Worm (Caenorhabditis elegans) whole organism, L1 larva: ENCODE measurements around the gene pfd-2.

ENCODE experiments used
- F16B12.6 ChIP-seq: fragments of 150-350 bp; optimal IDR thresholded peaks from 2 replicates; lab custom pipeline; 2014; ENCODE audit warnings: missing biosample characterization, missing genetic modification characterization
- alr-1 ChIP-seq: fragments of 200-800 bp; sonication (Bioruptor generic); optimal IDR thresholded peaks from 2 replicates; lab custom pipeline; 2018; ENCODE audit warnings: borderline replicate concordance, mild to moderate bottlenecking, missing genetic modification characterization, missing compliant biosample characterization
- aly-2 ChIP-seq: fragments of 150-350 bp; optimal IDR thresholded peaks from 2 replicates; lab custom pipeline; 2014; ENCODE audit warnings: missing biosample characterization, missing genetic modification characterization
- blmp-1 ChIP-seq: fragments of 150-350 bp; optimal IDR thresholded peaks from 2 replicates; lab custom pipeline; 2014; ENCODE audit warnings: missing biosample characterization, missing genetic modification characterization
- ceh-8 ChIP-seq: fragments of 200-800 bp; sonication (Bioruptor generic); optimal IDR thresholded peaks from 2 replicates; lab custom pipeline; 2018; ENCODE audit warnings: mild to moderate bottlenecking, missing genetic modification characterization, moderate library complexity, missing compliant biosample characterization
- ceh-90 ChIP-seq: sonication (generic microtip); optimal IDR thresholded peaks from 2 replicates; lab custom pipeline; 2016; ENCODE audit warnings: missing genetic modification characterization, missing compliant biosample characterization
- efl-1 ChIP-seq, 4 experiments: fragments of 150-350 bp; optimal IDR thresholded peaks in 3 of 4; peaks in 1 of 4; 1 replicate in 1 of 4; 2 replicates in 3 of 4; lab custom pipeline; 2014; ENCODE audit warnings: missing biosample characterization in 2 of 4, missing genetic modification characterization in 2 of 4, missing genetic modification reagents in 2 of 4
- fkh-10 ChIP-seq: sonication (generic microtip); optimal IDR thresholded peaks from 2 replicates; lab custom pipeline; 2017; ENCODE audit warnings: missing biosample characterization, missing genetic modification reagents, missing genetic modification characterization
- fkh-4 ChIP-seq: sonication (generic microtip); optimal IDR thresholded peaks from 2 replicates; lab custom pipeline; 2016; ENCODE audit warnings: missing compliant biosample characterization, missing genetic modification characterization, borderline replicate concordance
- fos-1 ChIP-seq: fragments of 150-350 bp; optimal IDR thresholded peaks from 2 replicates; lab custom pipeline; 2014; ENCODE audit warnings: missing biosample characterization, missing genetic modification characterization
- hlh-17 ChIP-seq: fragments of 200-800 bp; sonication (Bioruptor generic); optimal IDR thresholded peaks from 2 replicates; lab custom pipeline; 2018; ENCODE audit warnings: missing genetic modification characterization, mild to moderate bottlenecking, missing compliant biosample characterization, moderate library complexity, borderline replicate concordance
- irx-1 ChIP-seq: sonication (generic microtip); optimal IDR thresholded peaks from 2 replicates; lab custom pipeline; 2016; ENCODE audit warnings: missing genetic modification characterization, missing compliant biosample characterization
- isw-1 ChIP-seq: fragments of 200-800 bp; sonication (Bioruptor generic); IDR thresholded peaks from 2 replicates; pipeline ENCODE4 v1.3.6; 2022; ENCODE audit warnings: missing genetic modification characterization, missing compliant biosample characterization
- lin-13 ChIP-seq: fragments of 150-350 bp; optimal IDR thresholded peaks from 2 replicates; lab custom pipeline; 2014; ENCODE audit warnings: missing biosample characterization, missing genetic modification reagents, missing genetic modification characterization
- lin-15B ChIP-seq: fragments of 150-350 bp; sonication (generic microtip); optimal IDR thresholded peaks from 3 replicates; lab custom pipeline; 2014; ENCODE audit warnings: missing biosample characterization, missing genetic modification characterization
- lin-35 ChIP-seq, 2 experiments: fragments of 150-350 bp; optimal IDR thresholded peaks; 2 replicates each; lab custom pipeline; 2014; ENCODE audit warnings: missing biosample characterization in 2 of 2, missing genetic modification characterization in 2 of 2, missing genetic modification reagents in 2 of 2
- lir-3 ChIP-seq: sonication (generic microtip); optimal IDR thresholded peaks from 2 replicates; lab custom pipeline; 2016; ENCODE audit warnings: mild to moderate bottlenecking, missing genetic modification characterization, moderate library complexity, missing compliant biosample characterization; ENCODE audit not compliant: poor library complexity
- lsy-2 ChIP-seq, 2 experiments: fragments of 150-350 bp; optimal IDR thresholded peaks; 2 replicates each; lab custom pipeline; 2014; ENCODE audit warnings: missing biosample characterization in 2 of 2, missing genetic modification characterization in 2 of 2
- nhr-11 ChIP-seq: fragments of 150-350 bp; optimal IDR thresholded peaks from 2 replicates; lab custom pipeline; 2014; ENCODE audit warnings: missing biosample characterization, missing genetic modification characterization
- nhr-12 ChIP-seq: sonication (generic microtip); optimal IDR thresholded peaks from 2 replicates; lab custom pipeline; 2017; ENCODE audit warnings: missing biosample characterization, missing genetic modification characterization
- nhr-20 ChIP-seq: sonication (generic microtip); optimal IDR thresholded peaks from 2 replicates; lab custom pipeline; 2016; ENCODE audit warnings: mild to moderate bottlenecking, missing genetic modification characterization, missing compliant biosample characterization
- nhr-237 ChIP-seq: fragments of 150-350 bp; optimal IDR thresholded peaks from 2 replicates; lab custom pipeline; 2014; ENCODE audit warnings: missing biosample characterization, missing genetic modification characterization
- pax-3 ChIP-seq: fragments of 200-800 bp; sonication (Bioruptor generic); optimal IDR thresholded peaks from 2 replicates; lab custom pipeline; 2018; ENCODE audit warnings: mild to moderate bottlenecking, missing genetic modification characterization, moderate library complexity, missing compliant biosample characterization
- pqm-1 ChIP-seq: sonication (generic microtip); optimal IDR thresholded peaks from 3 replicates; lab custom pipeline; 2017; ENCODE audit warnings: missing biosample characterization, missing genetic modification characterization
- skn-1 ChIP-seq: fragments of 150-350 bp; optimal IDR thresholded peaks from 2 replicates; lab custom pipeline; 2014; ENCODE audit warnings: missing biosample characterization, missing genetic modification characterization
- sptf-1 ChIP-seq: fragments of 150-350 bp; optimal IDR thresholded peaks from 2 replicates; lab custom pipeline; 2014; ENCODE audit warnings: missing biosample characterization, missing genetic modification characterization
- tbx-2 ChIP-seq: sonication (generic microtip); optimal IDR thresholded peaks from 2 replicates; lab custom pipeline; 2016; ENCODE audit warnings: missing genetic modification characterization, missing compliant biosample characterization
- tlp-1 ChIP-seq: fragments of 150-350 bp; optimal IDR thresholded peaks from 2 replicates; lab custom pipeline; 2014; ENCODE audit warnings: missing biosample characterization, missing genetic modification characterization
- unc-130 ChIP-seq: fragments of 150-350 bp; optimal IDR thresholded peaks from 2 replicates; lab custom pipeline; 2017; ENCODE audit warnings: missing biosample characterization, missing genetic modification characterization, inconsistent platforms
- unc-30 ChIP-seq: sonication (generic microtip); optimal IDR thresholded peaks from 2 replicates; lab custom pipeline; 2017; ENCODE audit warnings: missing biosample characterization, missing genetic modification characterization
- vab-15 ChIP-seq: sonication (generic microtip); optimal IDR thresholded peaks from 2 replicates; lab custom pipeline; 2017; ENCODE audit warnings: missing genotype, mild to moderate bottlenecking, missing genetic modification characterization, missing compliant biosample characterization
- zag-1 ChIP-seq: fragments of 150-350 bp; optimal IDR thresholded peaks from 2 replicates; lab custom pipeline; 2014; ENCODE audit warnings: missing biosample characterization, missing genetic modification characterization
- zip-4 ChIP-seq: fragments of 200-800 bp; sonication (Bioruptor generic); optimal IDR thresholded peaks from 2 replicates; lab custom pipeline; 2018; ENCODE audit warnings: mild to moderate bottlenecking, missing genetic modification characterization, moderate library complexity, missing compliant biosample characterization
- ztf-4 ChIP-seq: fragments of 150-350 bp; optimal IDR thresholded peaks from 2 replicates; lab custom pipeline; 2014; ENCODE audit warnings: missing biosample characterization, missing genetic modification characterization

Gene pfd-2

DNA sequence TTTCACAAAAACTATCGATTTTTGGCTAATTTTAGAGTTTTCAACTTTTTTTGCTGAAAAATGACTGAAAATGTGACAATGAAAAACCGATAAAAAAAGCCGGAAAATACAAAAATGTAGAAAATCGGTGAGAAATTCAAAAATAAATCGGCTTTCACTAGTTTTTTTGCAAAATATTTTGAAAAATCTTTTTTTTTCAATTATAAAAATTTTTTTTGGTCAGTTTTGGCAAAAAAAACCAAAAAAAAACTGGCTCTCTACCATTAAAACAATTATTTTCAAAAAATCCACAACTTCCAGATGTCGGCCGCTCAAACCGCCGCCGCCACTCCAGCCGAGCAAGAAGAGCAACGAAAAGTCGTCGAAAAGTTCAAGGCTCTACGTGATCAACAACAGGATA lies at the start of gene pfd-2:
TSS of gene pfd-2 (plus strand) at position 301 of the 400 bp plus-strand sequence.
- TF ChIP-seq hlh-17 (GFP tag; lab: Kevin White, UChicago) = no peak
- no peak for TF ChIP-seq lir-3 (tag; lab: Kevin White, UChicago)
- no peak for TF ChIP-seq tbx-2 (tag; lab: Kevin White, UChicago)
- TF ChIP-seq vab-15 (tag; lab: Kevin White, UChicago) = no peak
- no peak for TF ChIP-seq unc-30 (tag; lab: Kevin White, UChicago)
- TF ChIP-seq zip-4 (GFP tag; lab: Kevin White, UChicago) = no peak
- TF ChIP-seq ztf-4 = no peak
- no peak for TF ChIP-seq isw-1 (GFP tag; lab: Robert Waterston, UW)
- no peak for TF ChIP-seq lin-15B (tag; lab: Kevin White, UChicago)
- TF ChIP-seq lin-35 (GFP tag; optimal IDR thresholded peaks at IDR 0.05; lab: Kevin White, UChicago) = no peak
- TF ChIP-seq nhr-11 (tag; lab: Kevin White, UChicago) = no peak
- TF ChIP-seq fkh-10 (GFP tag; lab: Kevin White, UChicago) = no peak
- TF ChIP-seq lsy-2 (tag; optimal IDR thresholded peaks at IDR 0.05; lab: Kevin White, UChicago) = no peak
- no peak for TF ChIP-seq fos-1 (tag; lab: Kevin White, UChicago)
- no peak for TF ChIP-seq zag-1 (tag; lab: Kevin White, UChicago)
- TF ChIP-seq nhr-20 (tag; lab: Kevin White, UChicago) = no peak

DNA sequence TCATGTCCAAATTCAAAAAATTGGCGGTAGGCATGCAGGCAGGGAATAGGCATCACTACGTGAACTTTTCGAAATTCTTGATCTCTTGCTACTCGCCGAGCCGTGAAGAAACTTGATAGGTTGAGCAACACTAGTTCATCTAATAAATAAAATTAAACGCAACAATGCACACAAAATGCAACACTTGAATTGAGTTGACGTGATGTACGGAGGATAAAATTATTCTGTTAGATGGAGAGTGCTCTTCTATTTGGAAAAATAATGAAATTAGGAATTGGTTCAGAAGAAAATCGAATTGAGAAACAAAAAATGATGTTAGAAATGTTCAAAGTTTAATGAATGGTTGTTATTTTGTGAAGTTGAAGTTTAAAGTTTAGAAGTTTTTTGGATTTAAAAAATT lies 49.6 kb upstream of the pfd-2 start:
- TF ChIP-seq efl-1 (optimal IDR thresholded peaks at IDR 0.05; lab: Kevin White, UChicago) (no peak), efl-1 (GFP tag; optimal IDR thresholded peaks at IDR 0.05 in 1 of 2; lab: Kevin White, UChicago) (no peak), nhr-12 (tag; lab: Kevin White, UChicago) (no peak), pqm-1 (no peak), pax-3 (tag; lab: Kevin White, UChicago) (no peak), aly-2 (tag; lab: Kevin White, UChicago) (no peak), lin-13 (GFP tag; lab: Kevin White, UChicago) (no peak), vab-15 (tag; lab: Kevin White, UChicago) (no peak), zag-1 (tag; lab: Kevin White, UChicago) (no peak), alr-1 (no peak), tlp-1 (no peak), fkh-4 (tag; lab: Kevin White, UChicago) (no peak), ceh-90 (tag; lab: Kevin White, UChicago) (no peak), zip-4 (GFP tag; lab: Kevin White, UChicago) (no peak), nhr-237 (tag; lab: Kevin White, UChicago) (no peak), lsy-2 (tag; optimal IDR thresholded peaks at IDR 0.05; lab: Kevin White, UChicago) (no peak), unc-130 (tag; lab: Kevin White, UChicago) (no peak), isw-1 (GFP tag; lab: Robert Waterston, UW) (no peak)

DNA sequence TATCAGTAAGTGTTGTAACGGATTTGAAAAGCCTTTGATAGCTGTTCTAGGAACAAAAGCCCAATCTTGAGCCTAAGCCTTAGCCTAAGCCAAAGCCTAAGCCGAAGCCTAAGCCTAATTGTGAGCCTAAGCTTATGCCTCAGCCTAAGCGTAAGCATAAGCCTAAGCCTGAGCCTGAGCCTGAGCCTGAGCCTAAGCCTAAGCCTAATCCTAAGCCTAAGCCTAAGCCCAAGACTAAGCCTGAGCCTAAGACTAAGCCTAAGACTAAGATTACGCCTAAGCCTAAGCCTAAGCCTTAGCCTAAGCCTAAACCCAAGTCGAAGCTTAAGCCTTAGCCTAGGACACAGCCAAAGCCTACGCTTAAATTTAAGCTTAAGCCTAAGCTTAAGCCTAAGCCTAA lies 48.9 kb upstream of the pfd-2 start:
- TF ChIP-seq irx-1 (tag; lab: Kevin White, UChicago) (no peak), F16B12.6 (tag; lab: Kevin White, UChicago) (no peak), ceh-8 (GFP tag; lab: Kevin White, UChicago) (no peak), skn-1 (tag; lab: Kevin White, UChicago) (no peak)

DNA sequence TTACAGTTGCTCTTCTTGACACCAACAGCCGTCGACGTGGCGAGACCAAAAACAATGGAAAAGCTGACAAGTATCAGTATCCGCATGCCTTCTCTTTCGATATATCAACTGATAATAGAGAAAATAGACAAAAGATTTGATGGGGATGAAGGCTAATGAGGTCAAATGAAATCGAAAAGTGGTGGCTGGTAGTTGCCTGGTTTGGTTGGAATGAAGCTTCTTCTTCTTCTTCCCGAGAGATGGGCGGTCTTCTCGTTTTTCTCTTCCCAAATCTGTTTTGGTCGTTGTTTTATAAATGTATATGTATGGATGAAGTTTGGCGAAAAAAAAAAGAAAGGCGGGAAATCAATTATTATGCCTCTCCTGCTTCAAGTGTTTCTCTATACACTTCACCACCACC lies 44.8 kb upstream of the pfd-2 start, which contains the start of gene C01F1.5:
TSS of gene C01F1.5 (minus strand) at position 103 of the 400 bp plus-strand sequence.
- peak; percentile 75 for TF ChIP-seq blmp-1
- no peak for TF ChIP-seq sptf-1 (tag; lab: Kevin White, UChicago)
